Worm (Caenorhabditis elegans): Measurements from ENCODE around the gene T07F8.1.

T07F8.1 gene

ce11 chrII:7122661-7123418 lies 25.4 kb upstream of the T07F8.1 start, which contains the start of gene F10E7.11 (continued):
- TF ChIP-seq ces-1 (GFP tag; optimal IDR thresholded peaks at IDR 0.05) = no peak
- no peak for TF ChIP-seq D1046.2 (GFP tag; IDR thresholded peaks at IDR 0.05)
- no peak for TF ChIP-seq zip-2 (tag; optimal IDR thresholded peaks at IDR 0.05)
- TF ChIP-seq sdz-12 (GFP tag; optimal IDR thresholded peaks at IDR 0.05) = no peak
- TF ChIP-seq mxl-2 (GFP tag; conservative IDR thresholded peaks at IDR 0.05) = no peak
- no peak for TF ChIP-seq madf-5 (GFP tag; IDR thresholded peaks at IDR 0.05)
- TF ChIP-seq mes-2 (tag; optimal IDR thresholded peaks at IDR 0.05; ENCODE audit: poor library complexity, severe bottlenecking) = peak; percentile 80
- no peak for TF ChIP-seq rbr-2 (tag; optimal IDR thresholded peaks at IDR 0.05)
- TF ChIP-seq zfp-2 (tag; optimal IDR thresholded peaks at IDR 0.05) = no peak
- no peak for TF ChIP-seq daf-19 (GFP tag; conservative IDR thresholded peaks at IDR 0.05)
- no peak for TF ChIP-seq tra-1 (GFP tag; IDR thresholded peaks at IDR 0.05)
- no peak for TF ChIP-seq zag-1 (tag; optimal IDR thresholded peaks at IDR 0.05)
- TF ChIP-seq daf-8 (GFP tag; IDR thresholded peaks at IDR 0.05) = no peak
- no peak for TF ChIP-seq aly-2 (tag; optimal IDR thresholded peaks at IDR 0.05)
- TF ChIP-seq lim-7 (GFP tag; IDR thresholded peaks at IDR 0.05) = no peak
- TF ChIP-seq aha-1 (tag) = peak; percentile 5
- TF ChIP-seq hlh-11 (tag; optimal IDR thresholded peaks at IDR 0.05) = no peak
- no peak for TF ChIP-seq nhr-111 (GFP tag; optimal IDR thresholded peaks at IDR 0.05)
- TF ChIP-seq F37D6.2 (tag; optimal IDR thresholded peaks at IDR 0.05) = peak; percentile 77
- no peak for TF ChIP-seq spr-1 (tag; optimal IDR thresholded peaks at IDR 0.05)
- no peak for TF ChIP-seq ZK337.2 (GFP tag; IDR thresholded peaks at IDR 0.05)
- TF ChIP-seq lin-1 (GFP tag; IDR thresholded peaks at IDR 0.05) = no peak
- no peak for TF ChIP-seq cey-2 (tag; optimal IDR thresholded peaks at IDR 0.05; ENCODE audit: borderline replicate concordance, insufficient read depth)
- 0 out of 2 replicates have a peak, but pooled peaks have one; percentile 23 for TF ChIP-seq dmd-8 (GFP tag; IDR thresholded peaks at IDR 0.05)
- TF ChIP-seq nhr-102 (tag; optimal IDR thresholded peaks at IDR 0.05) = no peak
- TF ChIP-seq nhr-11 (tag; optimal IDR thresholded peaks at IDR 0.05) = no peak
- no peak for TF ChIP-seq Y5F2A.4 (GFP tag; optimal IDR thresholded peaks at IDR 0.05)
- TF ChIP-seq hmg-1.1 (GFP tag; IDR thresholded peaks at IDR 0.05) = peak; percentile 76
- no peak for TF ChIP-seq zfp-3 (GFP tag; conservative IDR thresholded peaks at IDR 0.05)
- peak; percentile 48; the same call in 1 of the 2 replicates for TF ChIP-seq ctbp-1 (GFP tag; IDR thresholded peaks at IDR 0.05)
- no peak for TF ChIP-seq nhr-6 (tag; optimal IDR thresholded peaks at IDR 0.05)
- TF ChIP-seq Y48G9A.11 (GFP tag; IDR thresholded peaks at IDR 0.05) = 0 out of 2 replicates have a peak, but pooled peaks have one; percentile 26
- no peak for TF ChIP-seq php-3 (GFP tag; IDR thresholded peaks at IDR 0.05)
- no peak for TF ChIP-seq daf-12 (tag; optimal IDR thresholded peaks at IDR 0.05)
- TF ChIP-seq lin-15B (tag; optimal IDR thresholded peaks at IDR 0.05) = no peak
- no peak for TF ChIP-seq nhr-77 (tag; optimal IDR thresholded peaks at IDR 0.05)
- no peak for TF ChIP-seq zip-11 (GFP tag; IDR thresholded peaks at IDR 0.05)
- no peak for TF ChIP-seq tag-97 (GFP tag; IDR thresholded peaks at IDR 0.05)
- TF ChIP-seq attf-4 (tag; optimal IDR thresholded peaks at IDR 0.05) = no peak
- TF ChIP-seq arid-1 (GFP tag; conservative IDR thresholded peaks at IDR 0.05) = peak; percentile 74; the same call in 1 of the 2 replicates
- TF ChIP-seq fkh-10 (GFP tag; optimal IDR thresholded peaks at IDR 0.05) = no peak
- TF ChIP-seq hlh-30 (tag; optimal IDR thresholded peaks at IDR 0.05; ENCODE audit: insufficient read depth) = no peak
- 0 out of 2 replicates have a peak, but pooled peaks have one; percentile 14 for TF ChIP-seq mdt-29 (GFP tag; IDR thresholded peaks at IDR 0.05)
- TF ChIP-seq ceh-32 (tag; optimal IDR thresholded peaks at IDR 0.05; ENCODE audit: poor library complexity) = no peak
- TF ChIP-seq dmd-9 (GFP tag; IDR thresholded peaks at IDR 0.05) = no peak
- no peak for TF ChIP-seq ama-1 (optimal IDR thresholded peaks at IDR 0.05)
- TF ChIP-seq ztf-7 (tag; optimal IDR thresholded peaks at IDR 0.05) = no peak
- TF ChIP-seq pqm-1 (tag; optimal IDR thresholded peaks at IDR 0.05) = no peak
- TF ChIP-seq snpc-4 (tag; optimal IDR thresholded peaks at IDR 0.05) = no peak
- no peak for TF ChIP-seq ceh-82 (tag; optimal IDR thresholded peaks at IDR 0.05)
